Worm (Caenorhabditis elegans) whole organism, L4/young adult: ENCODE measurements around the gene C24H11.1.

ENCODE experiments used
- W03F9.2 ChIP-seq: fragments of 150-350 bp; optimal IDR thresholded peaks from 2 replicates; lab custom pipeline; 2014; ENCODE audit warnings: missing biosample characterization, missing genetic modification characterization
- him-1 ChIP-seq: sonication (generic microtip); optimal IDR thresholded peaks from 2 replicates; lab custom pipeline; 2016; ENCODE audit warnings: missing genotype, missing genetic modification reagents, missing genetic modification characterization, missing compliant biosample characterization

- TF ChIP-seq him-1 (tag; lab: Kevin White, UChicago): no peak
- TF ChIP-seq W03F9.2: no peak
Measured at ce11 chrIII:11808818-11809217, 21.3 kb downstream of the C24H11.1 start, which contains the start of gene C18D11.9.
